Fruit fly (Drosophila melanogaster) whole organism, embryonic: ENCODE measurements around the gene Atx-1.

Experiments
- Antp ChIP-seq: fragments of 200-800 bp; sonication (Bioruptor generic); optimal IDR thresholded peaks from 3 replicates; lab custom pipeline; 2016; ENCODE audit warnings: missing biosample characterization, missing genetic modification characterization
- CG10462 ChIP-seq: fragments of 200-800 bp; sonication (Bioruptor generic); optimal IDR thresholded peaks from 2 replicates; lab custom pipeline; 2016; ENCODE audit warnings: missing biosample characterization, missing genetic modification characterization
- CG10543 ChIP-seq: fragments of 200-800 bp; sonication (Bioruptor generic); optimal IDR thresholded peaks from 3 replicates; lab custom pipeline; 2017; ENCODE audit warnings: missing biosample characterization, mild to moderate bottlenecking, missing genetic modification characterization, moderate library complexity
- CG10979 ChIP-seq: fragments of 200-800 bp; sonication (Bioruptor generic); optimal IDR thresholded peaks from 2 replicates; lab custom pipeline; 2018; ENCODE audit warnings: missing biosample characterization, mild to moderate bottlenecking, missing genetic modification characterization, moderate library complexity
- CG11456 ChIP-seq: fragments of 200-800 bp; sonication (Bioruptor generic); IDR thresholded peaks from 3 replicates; pipeline ENCODE4 v1.3.6; 2022; ENCODE audit warnings: missing biosample characterization, missing genetic modification characterization
- CG12219 ChIP-seq: fragments of 200-800 bp; sonication (Bioruptor generic); optimal IDR thresholded peaks from 3 replicates; lab custom pipeline; 2018; ENCODE audit warnings: missing biosample characterization, mild to moderate bottlenecking, missing genetic modification characterization
- CG12659 ChIP-seq: fragments of 200-800 bp; sonication (Bioruptor generic); optimal IDR thresholded peaks from 3 replicates; lab custom pipeline; 2017; ENCODE audit warnings: mild to moderate bottlenecking, missing biosample characterization, missing genetic modification reagents, missing genetic modification characterization
- CG13123 ChIP-seq: fragments of 200-800 bp; sonication (Bioruptor generic); optimal IDR thresholded peaks from 2 replicates; lab custom pipeline; 2016; ENCODE audit warnings: missing biosample characterization, missing genetic modification characterization
- CG16779 ChIP-seq: fragments of 200-800 bp; sonication (Bioruptor generic); IDR thresholded peaks from 2 replicates; pipeline ENCODE4 v1.3.6; 2022; ENCODE audit warnings: missing biosample characterization, missing genetic modification characterization
- CG17186 ChIP-seq: fragments of 200-800 bp; sonication (Bioruptor generic); optimal IDR thresholded peaks from 3 replicates; lab custom pipeline; 2017; ENCODE audit warnings: missing biosample characterization, missing genetic modification reagents, missing genetic modification characterization
- CG17568 ChIP-seq: fragments of 200-800 bp; sonication (Bioruptor generic); optimal IDR thresholded peaks from 2 replicates; lab custom pipeline; 2018; ENCODE audit warnings: missing biosample characterization, mild to moderate bottlenecking, missing genetic modification characterization, moderate library complexity
- CG17829 ChIP-seq: fragments of 200-800 bp; optimal IDR thresholded peaks from 2 replicates; lab custom pipeline; 2019; ENCODE audit warnings: missing biosample characterization, mild to moderate bottlenecking, missing genetic modification characterization, moderate library complexity
- CG18764 ChIP-seq: fragments of 200-800 bp; sonication (Bioruptor generic); optimal IDR thresholded peaks from 3 replicates; lab custom pipeline; 2016; ENCODE audit warnings: missing biosample characterization, missing genetic modification characterization
- CG2678 ChIP-seq: fragments of 200-800 bp; sonication (Bioruptor generic); optimal IDR thresholded peaks from 3 replicates; lab custom pipeline; 2019; ENCODE audit warnings: missing biosample characterization, mild to moderate bottlenecking, missing genetic modification characterization, moderate library complexity
- CG2712 ChIP-seq: fragments of 200-800 bp; optimal IDR thresholded peaks from 3 replicates; lab custom pipeline; 2019; ENCODE audit warnings: missing biosample characterization, mild to moderate bottlenecking, missing genetic modification characterization, moderate library complexity
- CG31365 ChIP-seq: fragments of 200-800 bp; sonication (Bioruptor generic); optimal IDR thresholded peaks from 2 replicates; lab custom pipeline; 2018; ENCODE audit warnings: missing biosample characterization, mild to moderate bottlenecking, missing genetic modification characterization
- CG3163 ChIP-seq: fragments of 200-800 bp; sonication (Bioruptor generic); optimal IDR thresholded peaks from 3 replicates; lab custom pipeline; 2016; ENCODE audit warnings: missing biosample characterization, missing genetic modification characterization
- CG32532 ChIP-seq: fragments of 200-800 bp; sonication (Bioruptor generic); IDR thresholded peaks from 2 replicates; pipeline ENCODE4 v1.3.6; 2022; ENCODE audit warnings: missing biosample characterization, missing genetic modification characterization
- CG4360 ChIP-seq: fragments of 200-800 bp; sonication (Bioruptor generic); IDR thresholded peaks from 2 replicates; pipeline ENCODE4 v1.3.6; 2022; ENCODE audit warnings: missing biosample characterization, missing genetic modification characterization
- CG5245 ChIP-seq: fragments of 200-800 bp; sonication (Bioruptor generic); optimal IDR thresholded peaks from 3 replicates; lab custom pipeline; 2016; ENCODE audit warnings: missing biosample characterization, missing genetic modification characterization
- CG5953 ChIP-seq: fragments of 200-800 bp; sonication (Bioruptor generic); IDR thresholded peaks from 2 replicates; pipeline ENCODE4 v1.3.6; 2022; ENCODE audit warnings: missing biosample characterization, missing genetic modification characterization
- CG6254 ChIP-seq: fragments of 200-800 bp; sonication (Bioruptor generic); optimal IDR thresholded peaks from 3 replicates; lab custom pipeline; 2017; ENCODE audit warnings: mild to moderate bottlenecking, missing biosample characterization, missing genetic modification reagents, missing genetic modification characterization
- CG6813 ChIP-seq: fragments of 200-800 bp; sonication (Bioruptor generic); optimal IDR thresholded peaks from 2 replicates; lab custom pipeline; 2017; ENCODE audit warnings: missing biosample characterization, missing genetic modification characterization, mild to moderate bottlenecking, moderate library complexity, missing genetic modification reagents
- CG7556 ChIP-seq: fragments of 200-800 bp; sonication (Bioruptor generic); optimal IDR thresholded peaks from 2 replicates; lab custom pipeline; 2017; ENCODE audit warnings: missing biosample characterization, mild to moderate bottlenecking, missing genetic modification characterization
- CG8765 ChIP-seq: fragments of 200-800 bp; sonication (Bioruptor generic); IDR thresholded peaks from 2 replicates; pipeline ENCODE4 v1.3.6; 2022; ENCODE audit warnings: missing biosample characterization, missing genetic modification characterization
- CG8924 ChIP-seq: fragments of 200-800 bp; optimal IDR thresholded peaks from 3 replicates; lab custom pipeline; 2019; ENCODE audit warnings: missing biosample characterization, mild to moderate bottlenecking, missing genetic modification characterization, moderate library complexity
- Dfd ChIP-seq, 2 experiments: fragments of >200 bp; optimal IDR thresholded peaks; 2 replicates each; lab custom pipeline; 2017; ENCODE audit warnings: missing biosample characterization in 2 of 2, missing genetic modification characterization in 2 of 2
- Lpt ChIP-seq: fragments of >200 bp; optimal IDR thresholded peaks from 2 replicates; lab custom pipeline; 2018; ENCODE audit warnings: missing biosample characterization, missing genetic modification characterization
- NK7.1 ChIP-seq: fragments of 200-800 bp; sonication (Bioruptor generic); optimal IDR thresholded peaks from 3 replicates; lab custom pipeline; 2016; ENCODE audit warnings: missing biosample characterization, missing genetic modification characterization
- Ssrp ChIP-seq: fragments of 200-800 bp; sonication (Bioruptor generic); optimal IDR thresholded peaks from 2 replicates; lab custom pipeline; 2018; ENCODE audit warnings: missing biosample characterization, mild to moderate bottlenecking, missing genetic modification characterization, moderate library complexity
- TFAM ChIP-seq: fragments of 200-800 bp; sonication (Bioruptor generic); optimal IDR thresholded peaks from 2 replicates; lab custom pipeline; 2017; ENCODE audit warnings: missing biosample characterization, missing genetic modification characterization, inconsistent platforms
- ac ChIP-seq: fragments of 200-800 bp; sonication (Bioruptor generic); optimal IDR thresholded peaks from 3 replicates; lab custom pipeline; 2017; ENCODE audit warnings: missing biosample characterization, mild to moderate bottlenecking, missing genetic modification characterization
- ase ChIP-seq: fragments of 200-800 bp; sonication (Bioruptor generic); IDR thresholded peaks from 3 replicates; pipeline ENCODE4 v1.3.6; 2022; ENCODE audit warnings: missing biosample characterization, missing genetic modification characterization
- ato ChIP-seq: fragments of 200-800 bp; sonication (Bioruptor generic); IDR thresholded peaks from 2 replicates; pipeline ENCODE4 v1.3.6; 2022; ENCODE audit warnings: missing biosample characterization, missing genetic modification characterization; ENCODE audit not compliant: partially characterized antibody
- bbx ChIP-seq: fragments of 200-800 bp; sonication (Bioruptor generic); IDR thresholded peaks from 2 replicates; pipeline ENCODE4 v1.3.6; 2022; ENCODE audit warnings: missing biosample characterization, missing genetic modification characterization; ENCODE audit not compliant: partially characterized antibody
- chinmo ChIP-seq: fragments of 200-800 bp; sonication (Bioruptor generic); IDR thresholded peaks from 4 replicates; pipeline ENCODE4 v1.3.6; 2022; ENCODE audit warnings: missing biosample characterization, missing genetic modification characterization; ENCODE audit not compliant: partially characterized antibody
- cwo ChIP-seq: fragments of 200-800 bp; sonication (Bioruptor generic); optimal IDR thresholded peaks from 3 replicates; lab custom pipeline; 2017; ENCODE audit warnings: missing biosample characterization, missing genetic modification characterization, mild to moderate bottlenecking, moderate library complexity, missing genetic modification reagents
- gcm2 ChIP-seq: fragments of 200-800 bp; sonication (Bioruptor generic); optimal IDR thresholded peaks from 2 replicates; lab custom pipeline; 2016; ENCODE audit warnings: missing biosample characterization, missing genetic modification characterization
- gfzf ChIP-seq: fragments of 200-800 bp; sonication (Bioruptor generic); optimal IDR thresholded peaks from 2 replicates; lab custom pipeline; 2016; ENCODE audit warnings: missing biosample characterization, mild to moderate bottlenecking, missing genetic modification characterization, moderate library complexity
- ham ChIP-seq: fragments of 200-800 bp; sonication (Bioruptor generic); IDR thresholded peaks from 2 replicates; pipeline ENCODE4 v1.3.6; 2022; ENCODE audit warnings: missing biosample characterization, missing genetic modification characterization
- her ChIP-seq: fragments of 200-800 bp; sonication (Bioruptor generic); optimal IDR thresholded peaks from 2 replicates; lab custom pipeline; 2016; ENCODE audit warnings: missing biosample characterization, missing genetic modification characterization
- onecut ChIP-seq: fragments of 200-800 bp; sonication (Bioruptor generic); IDR thresholded peaks from 2 replicates; pipeline ENCODE4 v1.3.6; 2022; ENCODE audit warnings: missing biosample characterization, missing genetic modification characterization
- pho ChIP-seq: fragments of 200-800 bp; sonication (Bioruptor generic); optimal IDR thresholded peaks from 2 replicates; lab custom pipeline; 2016; ENCODE audit warnings: missing biosample characterization, missing genetic modification characterization
- shn ChIP-seq: fragments of 200-800 bp; sonication (Bioruptor generic); optimal IDR thresholded peaks from 3 replicates; lab custom pipeline; 2016; ENCODE audit warnings: missing biosample characterization, missing genetic modification characterization
- slbo ChIP-seq: fragments of 200-800 bp; sonication (Bioruptor generic); IDR thresholded peaks from 2 replicates; pipeline ENCODE4 v1.3.6; 2022; ENCODE audit warnings: missing biosample characterization, missing genetic modification characterization
- tap ChIP-seq: fragments of 200-800 bp; optimal IDR thresholded peaks from 3 replicates; lab custom pipeline; 2019; ENCODE audit warnings: missing biosample characterization, mild to moderate bottlenecking, missing genetic modification characterization, moderate library complexity
- toy ChIP-seq: fragments of 200-800 bp; sonication (Bioruptor generic); IDR thresholded peaks from 2 replicates; pipeline ENCODE4 v1.3.6; 2022; ENCODE audit warnings: missing biosample characterization, missing genetic modification characterization
- unpg ChIP-seq: fragments of 200-800 bp; sonication (Bioruptor generic); optimal IDR thresholded peaks from 3 replicates; lab custom pipeline; 2018; ENCODE audit warnings: missing biosample characterization, mild to moderate bottlenecking, missing genetic modification characterization, moderate library complexity
- wdn ChIP-seq: fragments of 200-800 bp; sonication (Bioruptor generic); IDR thresholded peaks from 2 replicates; pipeline ENCODE4 v1.3.6; 2022; ENCODE audit warnings: missing biosample characterization, missing genetic modification characterization
- yki ChIP-seq: fragments of >200 bp; optimal IDR thresholded peaks from 3 replicates; lab custom pipeline; 2018

Gene Atx-1

dm6 chrX:6856332-6856995 lies 33.5 kb downstream of the Atx-1 start (continued):
- TF ChIP-seq unpg (peak; percentile 81), gfzf (no peak), CG16779 (GFP tag; lab: Robert Waterston, UW) (no peak), gcm2 (GFP tag; lab: Kevin White, UChicago) (no peak), CG10979 (peak; percentile 66), NK7.1 (GFP tag; lab: Kevin White, UChicago) (no peak), ham (no peak), CG13123 (GFP tag; lab: Kevin White, UChicago) (no peak), shn (GFP tag; lab: Kevin White, UChicago) (no peak), Ssrp (tag; lab: Kevin White, UChicago) (peak; percentile 75), CG8765 (GFP tag; lab: Robert Waterston, UW) (no peak), onecut (peak; percentile 42; the same call in 1 of the 2 replicates), TFAM (GFP tag; lab: Kevin White, UChicago) (no peak), her (GFP tag; lab: Kevin White, UChicago) (no peak), CG18764 (no peak), tap (tag; lab: Kevin White, UChicago) (peak; percentile 70), pho (GFP tag; lab: Kevin White, UChicago) (no peak), CG7556 (GFP tag; lab: Kevin White, UChicago) (peak; percentile 63), Lpt (no peak), CG2712 (peak; percentile 76), CG8924 (tag; lab: Kevin White, UChicago) (peak; percentile 71), CG10462 (GFP tag; lab: Kevin White, UChicago) (peak; percentile 57), CG5245 (GFP tag; lab: Kevin White, UChicago) (peak; percentile 30), yki (lab: Kevin White, UChicago) (no peak), CG4360 (GFP tag; lab: Robert Waterston, UW) (no peak; the same call in 1 of the 2 replicates), CG2678 (peak; percentile 85), CG11456 (GFP tag; lab: Robert Waterston, UW) (peak; percentile 79; the same call in 2 of the 3 replicates), wdn (GFP tag; lab: Robert Waterston, UW) (peak; percentile 70), CG6254 (GFP tag; lab: Kevin White, UChicago) (peak; percentile 55), chinmo (no peak), ac (GFP tag; lab: Kevin White, UChicago) (no peak), Dfd (GFP tag; optimal IDR thresholded peaks at IDR 0.05; lab: Kevin White, UChicago) (no peak), toy (GFP tag; lab: Robert Waterston, UW) (no peak), CG5953 (GFP tag; lab: Robert Waterston, UW) (peak; percentile 59), CG17829 (tag; lab: Kevin White, UChicago) (peak; percentile 58), CG32532 (GFP tag; lab: Robert Waterston, UW) (peak; percentile 79), CG17568 (GFP tag; lab: Kevin White, UChicago) (peak; percentile 47), cwo (GFP tag; lab: Kevin White, UChicago) (peak; percentile 41), CG10543 (GFP tag; lab: Kevin White, UChicago) (no peak), CG12659 (peak; percentile 63), CG31365 (tag; lab: Kevin White, UChicago) (no peak), ato (GFP tag; lab: Robert Waterston, UW) (no peak), CG6813 (peak; percentile 76), Antp (no peak), CG17186 (GFP tag; lab: Kevin White, UChicago) (no peak), slbo (GFP tag; lab: Robert Waterston, UW) (peak; percentile 82), CG3163 (no peak), CG12219 (GFP tag; lab: Kevin White, UChicago) (peak; percentile 47), bbx (GFP tag; lab: Robert Waterston, UW) (no peak), ase (GFP tag; lab: Robert Waterston, UW) (peak; percentile 70)
